Worm (Caenorhabditis elegans): ENCODE measurements around the gene set-1.

ce11 chrIII:6459820-6460219 is 7.6 kb upstream of the set-1 start, which contains the start of gene algn-1:
- TF ChIP-seq ztf-11 (tag; optimal IDR thresholded peaks at IDR 0.05) = no peak
- no peak for TF ChIP-seq skn-1 (tag; optimal IDR thresholded peaks at IDR 0.05)
- TF ChIP-seq ZK337.2 (GFP tag; IDR thresholded peaks at IDR 0.05) = no peak
- no peak for TF ChIP-seq pha-4 (GFP tag; IDR thresholded peaks at IDR 0.05)
- no peak for TF ChIP-seq pha-4 (tag; optimal IDR thresholded peaks at IDR 0.05)
- no peak for TF ChIP-seq ceh-82 (tag; optimal IDR thresholded peaks at IDR 0.05)

Measured in whole organism, L4 larva.